Fruit fly (Drosophila melanogaster): ENCODE measurements around the gene CG5715.

CG5715 gene

DNA sequence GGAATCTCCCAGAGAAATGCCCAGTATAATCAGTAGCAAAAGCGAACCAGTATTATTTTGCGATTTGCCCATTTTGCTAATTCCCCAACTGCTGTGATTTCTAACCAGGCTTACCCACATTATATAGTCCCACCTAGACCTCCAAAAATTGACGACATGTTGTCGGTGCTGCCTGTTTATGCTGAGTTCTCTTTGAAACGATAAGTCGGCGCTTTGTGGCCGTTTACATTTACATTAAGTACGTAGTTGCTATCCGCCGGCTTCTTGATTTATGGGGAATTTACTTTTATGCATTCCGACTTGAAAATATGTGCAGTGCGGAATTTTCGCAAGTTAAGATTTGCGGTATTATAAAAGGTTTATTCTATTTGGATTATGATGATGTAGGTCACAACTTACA is at the start of gene CG5715:
Gene CG5715, minus strand, starts transcription at position 101 of the 400 bp plus-strand sequence.
- TF ChIP-seq psq (optimal IDR thresholded peaks at IDR 0.05), result no peak
- TF ChIP-seq h (optimal IDR thresholded peaks at IDR 0.05), result no peak
- no peak for TF ChIP-seq Sin3A (optimal IDR thresholded peaks at IDR 0.05)
- no peak for TF ChIP-seq Myc (optimal IDR thresholded peaks at IDR 0.05)
- no peak for TF ChIP-seq ttk (optimal IDR thresholded peaks at IDR 0.05)
- no peak for TF ChIP-seq insv (optimal IDR thresholded peaks at IDR 0.05)

dm6 chr3R:24341251-24341650 is 47.1 kb upstream of the CG5715 start, which contains the start of gene Ms:
TSS of gene Ms (plus strand) at chr3R:24341551.
- TF ChIP-seq ttk (optimal IDR thresholded peaks at IDR 0.05) (no peak), Myc (optimal IDR thresholded peaks at IDR 0.05) (no peak), insv (optimal IDR thresholded peaks at IDR 0.05) (no peak), Sin3A (optimal IDR thresholded peaks at IDR 0.05) (no peak), psq (optimal IDR thresholded peaks at IDR 0.05) (no peak)

DNA sequence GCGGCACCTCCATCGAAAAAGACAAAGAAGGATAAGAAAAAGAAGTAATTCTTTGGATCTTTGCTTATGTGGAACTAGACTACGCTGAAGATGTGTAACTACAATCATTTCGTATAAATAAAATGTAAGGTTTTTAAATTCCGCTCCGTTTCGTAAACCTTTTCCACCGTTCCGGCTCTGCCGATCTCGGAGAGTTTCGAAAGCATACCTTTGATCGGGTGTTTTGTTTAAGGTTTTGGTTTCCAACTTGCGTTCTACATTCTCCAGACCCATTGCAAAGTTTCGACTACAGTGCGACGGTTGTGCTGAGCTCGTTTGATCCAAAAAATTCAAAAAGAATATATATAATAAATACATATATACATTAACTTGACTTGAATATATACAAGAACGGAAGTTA is 42.4 kb upstream of the CG5715 start, which contains the start of gene CG6432:
Gene CG6432, plus strand, starts transcription at position 301 of the 400 bp plus-strand sequence.
- TF ChIP-seq psq (optimal IDR thresholded peaks at IDR 0.05) (no peak), ttk (optimal IDR thresholded peaks at IDR 0.05) (no peak), insv (optimal IDR thresholded peaks at IDR 0.05) (no peak), Sin3A (optimal IDR thresholded peaks at IDR 0.05) (no peak), Myc (optimal IDR thresholded peaks at IDR 0.05) (no peak), h (optimal IDR thresholded peaks at IDR 0.05) (no peak)

dm6 chr3R:24333182-24333808 is 39.1 kb upstream of the CG5715 start, which contains the start of the genes Rrp5 and Dis3:
TSS of gene Rrp5 (minus strand) at chr3R:24333316.
TSS of gene Dis3 (plus strand) at chr3R:24333433.
- TF ChIP-seq h (optimal IDR thresholded peaks at IDR 0.05) (no peak), Myc (optimal IDR thresholded peaks at IDR 0.05) (no peak), Sin3A (optimal IDR thresholded peaks at IDR 0.05) (no peak), insv (optimal IDR thresholded peaks at IDR 0.05) (no peak), psq (optimal IDR thresholded peaks at IDR 0.05) (no peak), ttk (optimal IDR thresholded peaks at IDR 0.05) (no peak)

dm6 chr3R:24320342-24320711 is 26.1 kb upstream of the CG5715 start:
- TF ChIP-seq Myc (optimal IDR thresholded peaks at IDR 0.05) (no peak), ttk (optimal IDR thresholded peaks at IDR 0.05) (no peak), psq (optimal IDR thresholded peaks at IDR 0.05) (no peak), h (optimal IDR thresholded peaks at IDR 0.05) (no peak), insv (optimal IDR thresholded peaks at IDR 0.05) (no peak), Sin3A (optimal IDR thresholded peaks at IDR 0.05) (no peak)

DNA sequence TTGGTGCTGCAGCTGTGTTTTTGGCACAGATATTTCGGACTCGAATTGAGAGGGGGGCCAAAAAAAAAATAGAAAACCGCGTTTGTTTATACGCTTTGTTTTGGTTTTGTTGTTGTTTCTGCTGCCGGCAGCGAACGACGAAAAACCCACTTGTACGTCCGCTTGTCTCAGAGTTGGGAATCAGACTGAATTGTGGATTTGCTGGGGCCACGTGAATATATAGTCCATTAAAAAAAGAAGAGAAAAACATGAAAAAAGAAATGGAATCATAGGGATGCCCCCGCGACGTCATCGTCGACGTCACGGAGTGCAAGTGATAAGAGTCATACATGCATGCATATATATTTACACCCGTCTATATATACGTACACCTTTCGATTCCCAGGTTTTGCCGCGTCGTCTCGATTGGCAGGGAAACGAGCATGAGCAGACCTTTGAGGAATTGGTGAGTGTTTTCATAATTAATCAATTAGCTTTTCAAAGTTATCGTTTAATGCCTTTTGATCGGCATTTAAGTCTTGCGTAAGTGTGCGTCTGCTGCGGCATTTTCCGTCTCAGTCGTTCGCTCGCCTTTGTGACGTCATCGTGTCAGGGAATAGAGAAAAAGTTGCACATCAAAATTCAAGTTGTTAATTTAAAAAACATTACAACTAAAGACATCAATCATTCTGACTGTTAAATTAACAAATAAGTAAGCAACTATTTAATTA is 25.6 kb upstream of the CG5715 start:
- TF ChIP-seq h (optimal IDR thresholded peaks at IDR 0.05) (no peak), Sin3A (optimal IDR thresholded peaks at IDR 0.05) (no peak), insv (optimal IDR thresholded peaks at IDR 0.05) (no peak), Myc (optimal IDR thresholded peaks at IDR 0.05) (no peak), psq (optimal IDR thresholded peaks at IDR 0.05) (no peak), ttk (optimal IDR thresholded peaks at IDR 0.05) (no peak)

DNA sequence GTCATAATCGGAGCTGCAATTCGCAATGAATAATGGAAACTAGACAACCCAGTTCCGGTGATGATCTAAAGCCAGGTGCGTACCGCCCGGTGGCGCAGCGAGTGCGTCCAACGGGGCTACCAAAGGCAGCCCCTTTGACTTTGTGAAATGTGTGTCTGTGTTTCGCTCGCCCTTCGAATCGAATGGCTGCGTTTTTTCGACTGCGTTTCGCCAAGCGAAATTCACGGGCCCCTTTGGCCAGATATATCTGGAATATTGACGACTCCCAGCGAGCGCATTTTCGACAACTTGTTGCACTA is 24.8 kb upstream of the CG5715 start:
- TF ChIP-seq psq (optimal IDR thresholded peaks at IDR 0.05) (no peak), insv (optimal IDR thresholded peaks at IDR 0.05) (no peak), ttk (optimal IDR thresholded peaks at IDR 0.05) (no peak), h (optimal IDR thresholded peaks at IDR 0.05) (no peak), Myc (optimal IDR thresholded peaks at IDR 0.05) (no peak), Sin3A (optimal IDR thresholded peaks at IDR 0.05) (no peak)

dm6 chr3R:24318217-24319082 is 24.3 kb upstream of the CG5715 start, which contains the start of the genes Nab2 and BRWD3:
TSS of gene Nab2 (minus strand) at chr3R:24318419.
TSS of gene BRWD3 (plus strand) at chr3R:24319000.
- no peak for TF ChIP-seq Myc (optimal IDR thresholded peaks at IDR 0.05)

DNA sequence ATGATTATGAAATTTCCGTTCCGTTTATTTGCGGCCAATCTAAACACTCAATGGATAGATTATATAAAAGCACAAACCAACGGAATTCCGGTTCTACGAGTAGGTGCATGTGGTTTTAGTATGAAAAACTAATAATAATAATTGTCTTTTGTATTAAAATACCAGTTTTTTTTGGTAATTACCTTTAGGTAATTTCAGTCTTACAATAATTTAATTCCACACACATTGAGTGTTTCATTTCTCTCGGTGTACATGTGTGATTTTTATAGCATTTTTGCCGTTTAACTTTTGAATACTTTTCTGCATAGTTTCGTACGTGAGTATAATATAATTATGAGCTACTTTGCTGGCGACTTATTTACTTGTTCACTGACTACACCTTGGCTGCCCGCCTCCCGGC is 8.9 kb upstream of the CG5715 start:
- TF ChIP-seq insv (optimal IDR thresholded peaks at IDR 0.05), result no peak
- no peak for TF ChIP-seq Myc (optimal IDR thresholded peaks at IDR 0.05)
- TF ChIP-seq h (optimal IDR thresholded peaks at IDR 0.05), result no peak
- no peak for TF ChIP-seq Sin3A (optimal IDR thresholded peaks at IDR 0.05)
- TF ChIP-seq ttk (optimal IDR thresholded peaks at IDR 0.05), result no peak
- TF ChIP-seq psq (optimal IDR thresholded peaks at IDR 0.05), result no peak

dm6 chr3R:24301520-24301919 is 7.3 kb upstream of the CG5715 start:
- no peak for TF ChIP-seq ttk (optimal IDR thresholded peaks at IDR 0.05)
- no peak for TF ChIP-seq insv (optimal IDR thresholded peaks at IDR 0.05)
- TF ChIP-seq h (optimal IDR thresholded peaks at IDR 0.05), result no peak
- no peak for TF ChIP-seq psq (optimal IDR thresholded peaks at IDR 0.05)

- no peak for TF ChIP-seq h (optimal IDR thresholded peaks at IDR 0.05)
- no peak for TF ChIP-seq Sin3A (optimal IDR thresholded peaks at IDR 0.05)
- TF ChIP-seq insv (optimal IDR thresholded peaks at IDR 0.05), result no peak
- no peak for TF ChIP-seq Myc (optimal IDR thresholded peaks at IDR 0.05)
- no peak for TF ChIP-seq psq (optimal IDR thresholded peaks at IDR 0.05)
- no peak for TF ChIP-seq ttk (optimal IDR thresholded peaks at IDR 0.05)
Measured at dm6 chr3R:24299148-24299547, 4.9 kb upstream of the CG5715 start.

DNA sequence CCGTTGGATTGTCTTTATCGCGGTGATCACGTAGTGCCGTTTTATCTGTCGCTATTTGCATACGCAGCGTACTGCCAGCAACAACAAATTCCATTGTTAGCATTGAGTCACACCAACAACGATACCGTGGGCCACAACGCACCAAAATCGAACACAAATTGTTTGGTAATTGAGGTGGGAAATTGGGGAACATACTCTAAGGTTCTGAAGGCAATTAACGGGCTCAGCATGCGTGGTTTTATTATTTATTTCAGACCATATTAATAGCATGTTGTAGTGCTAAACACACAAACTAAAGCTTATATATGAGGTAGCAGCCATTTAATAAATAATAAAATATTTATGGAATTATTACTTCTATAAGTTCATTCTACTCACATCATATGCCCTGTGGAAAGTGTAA is 4.3 kb upstream of the CG5715 start:
- no peak for TF ChIP-seq Myc (optimal IDR thresholded peaks at IDR 0.05)
- TF ChIP-seq psq (optimal IDR thresholded peaks at IDR 0.05), result no peak
- TF ChIP-seq ttk (optimal IDR thresholded peaks at IDR 0.05), result no peak
- TF ChIP-seq insv (optimal IDR thresholded peaks at IDR 0.05), result no peak
- TF ChIP-seq h (optimal IDR thresholded peaks at IDR 0.05), result no peak
- no peak for TF ChIP-seq Sin3A (optimal IDR thresholded peaks at IDR 0.05)
